Fruit fly (Drosophila melanogaster) whole organism, adult: ENCODE data around the gene beta-PheRS.

Source experiments
- bab1 ChIP-seq: fragments of 200-800 bp; sonication (Bioruptor generic); optimal IDR thresholded peaks from 3 replicates; lab custom pipeline; 2019; ENCODE audit warnings: missing biosample characterization, mild to moderate bottlenecking, missing genetic modification characterization, moderate library complexity
- pad ChIP-seq: fragments of 200-800 bp; sonication (Bioruptor generic); optimal IDR thresholded peaks from 3 replicates; lab custom pipeline; 2017; ENCODE audit warnings: missing biosample characterization, missing genetic modification characterization, mild to moderate bottlenecking, moderate library complexity, missing genetic modification reagents
- toe ChIP-seq: fragments of 200-800 bp; sonication (Bioruptor generic); optimal IDR thresholded peaks from 2 replicates; lab custom pipeline; 2016; ENCODE audit warnings: missing biosample characterization, missing genetic modification characterization

DNA sequence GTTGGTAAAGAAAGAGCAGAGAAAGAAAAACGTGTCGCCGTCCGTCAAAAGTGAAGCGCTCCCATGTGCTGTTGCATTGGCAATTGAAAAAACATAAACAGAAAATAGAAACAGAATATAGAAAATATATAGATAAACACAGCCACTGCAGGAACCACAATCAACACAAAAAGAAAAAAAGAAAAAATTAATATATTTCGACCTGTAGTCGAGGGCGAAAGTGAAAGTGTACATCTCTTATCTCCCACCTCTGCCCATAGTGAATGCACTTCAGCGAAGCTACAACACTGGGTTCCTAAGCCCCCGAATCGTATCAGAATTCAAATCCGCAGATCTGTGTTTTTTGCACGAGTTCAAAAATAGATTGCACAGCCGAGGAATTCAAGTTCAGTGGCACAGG lies 31.7 kb upstream of the beta-PheRS start:
- TF ChIP-seq pad (no peak), toe (GFP tag; lab: Kevin White, UChicago) (no peak), bab1 (no peak)
